Worm (Caenorhabditis elegans) whole organism, early embryonic: ENCODE measurements around the gene prx-14.

ENCODE experiments used
- B0310.2 ChIP-seq: sonication (generic microtip); optimal IDR thresholded peaks from 2 replicates; lab custom pipeline; 2016; ENCODE audit warnings: mild to moderate bottlenecking, missing genetic modification characterization, missing compliant biosample characterization
- F13C5.2 ChIP-seq: sonication (generic microtip); optimal IDR thresholded peaks from 2 replicates; lab custom pipeline; 2017; ENCODE audit warnings: mild to moderate bottlenecking, missing genetic modification characterization, inconsistent platforms, missing compliant biosample characterization
- aly-1 ChIP-seq: sonication (generic microtip); optimal IDR thresholded peaks from 2 replicates; lab custom pipeline; 2016; ENCODE audit warnings: missing genetic modification characterization, missing compliant biosample characterization
- ama-1 ChIP-seq: fragments of 150-350 bp; optimal IDR thresholded peaks from 2 replicates; lab custom pipeline; 2014
- ceh-13 ChIP-seq: fragments of 200-800 bp; sonication (Bioruptor generic); optimal IDR thresholded peaks from 2 replicates; lab custom pipeline; 2018; ENCODE audit warnings: mild to moderate bottlenecking, missing genetic modification characterization, missing compliant biosample characterization
- ceh-36 ChIP-seq: sonication (generic microtip); optimal IDR thresholded peaks from 2 replicates; lab custom pipeline; 2016; ENCODE audit warnings: missing genetic modification characterization, inconsistent platforms, missing compliant biosample characterization
- ets-7 ChIP-seq: sonication (generic microtip); optimal IDR thresholded peaks from 2 replicates; lab custom pipeline; 2016; ENCODE audit warnings: missing genotype, missing genetic modification characterization, missing compliant biosample characterization
- flt-1 ChIP-seq: fragments of 200-800 bp; sonication (Bioruptor generic); IDR thresholded peaks from 2 replicates; pipeline ENCODE4 v1.3.6; 2022; ENCODE audit warnings: missing genetic modification characterization, missing compliant biosample characterization
- hmbx-1 ChIP-seq: sonication (generic microtip); optimal IDR thresholded peaks from 2 replicates; lab custom pipeline; 2016; ENCODE audit warnings: mild to moderate bottlenecking, missing genetic modification characterization, missing compliant biosample characterization
- hmg-4 ChIP-seq: fragments of 200-800 bp; sonication (Bioruptor generic); optimal IDR thresholded peaks from 2 replicates; lab custom pipeline; 2018; ENCODE audit warnings: mild to moderate bottlenecking, missing genetic modification characterization, missing compliant biosample characterization
- hnd-1 ChIP-seq: sonication (generic microtip); optimal IDR thresholded peaks from 2 replicates; lab custom pipeline; 2016; ENCODE audit warnings: missing genetic modification characterization, missing compliant biosample characterization
- pes-1 ChIP-seq: fragments of 200-800 bp; sonication (Bioruptor generic); IDR thresholded peaks from 2 replicates; pipeline ENCODE4 v1.3.6; 2022; ENCODE audit warnings: missing genetic modification reagents, missing genetic modification characterization, missing compliant biosample characterization
- scrt-1 ChIP-seq: fragments of 200-800 bp; sonication (Bioruptor generic); IDR thresholded peaks from 2 replicates; pipeline ENCODE4 v1.3.6; 2022; ENCODE audit warnings: missing genetic modification characterization, missing compliant biosample characterization
- sea-1 ChIP-seq: fragments of 200-800 bp; sonication (Bioruptor generic); conservative IDR thresholded peaks from 2 replicates; pipeline ENCODE4 v1.3.6; 2022; ENCODE audit warnings: missing genetic modification characterization, missing compliant biosample characterization
- tbx-11 ChIP-seq: fragments of 200-800 bp; sonication (Bioruptor generic); IDR thresholded peaks from 2 replicates; pipeline ENCODE4 v1.3.6; 2022; ENCODE audit warnings: missing genetic modification characterization, missing compliant biosample characterization
- tbx-37 ChIP-seq: fragments of 200-800 bp; sonication (Bioruptor generic); conservative IDR thresholded peaks from 2 replicates; pipeline ENCODE4 v1.3.6; 2022; ENCODE audit warnings: missing genetic modification reagents, missing genetic modification characterization, missing compliant biosample characterization
- tra-4 ChIP-seq: sonication (generic microtip); optimal IDR thresholded peaks from 2 replicates; lab custom pipeline; 2017; ENCODE audit warnings: missing genetic modification characterization, missing compliant biosample characterization

The prx-14 gene

DNA sequence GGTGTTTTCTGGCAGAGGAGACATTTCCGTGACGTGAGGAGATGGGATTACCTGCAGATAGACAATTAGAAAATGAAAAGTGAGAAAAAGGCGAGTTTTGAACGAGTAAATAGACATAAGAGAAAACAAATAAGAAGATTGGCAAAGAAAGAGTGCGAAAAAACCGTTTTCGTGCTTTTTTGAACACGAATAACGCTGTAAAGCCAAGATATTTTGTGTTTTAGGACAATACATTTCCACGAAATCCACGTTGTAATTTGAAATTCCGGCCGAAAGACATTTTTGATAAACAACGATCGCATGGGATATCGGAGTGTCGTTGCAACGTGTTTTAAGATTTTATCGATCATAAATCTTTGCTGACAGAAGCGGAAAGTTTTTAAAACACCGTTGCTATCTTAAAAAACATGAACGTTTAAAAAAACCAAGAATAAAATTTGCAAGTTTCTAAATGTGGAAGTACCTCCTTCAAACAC, 27.9 kb downstream of the prx-14 start, which contains the start of gene adk-1:
Gene adk-1 (minus strand): TSS at position 51 of the 476 bp plus-strand sequence.
- TF ChIP-seq F13C5.2 (tag; lab: Kevin White, UChicago): no peak
- no peak for TF ChIP-seq ets-7 (tag; lab: Kevin White, UChicago)
- no peak for TF ChIP-seq sea-1 (GFP tag; lab: Robert Waterston, UW)
- no peak for TF ChIP-seq tbx-11

DNA sequence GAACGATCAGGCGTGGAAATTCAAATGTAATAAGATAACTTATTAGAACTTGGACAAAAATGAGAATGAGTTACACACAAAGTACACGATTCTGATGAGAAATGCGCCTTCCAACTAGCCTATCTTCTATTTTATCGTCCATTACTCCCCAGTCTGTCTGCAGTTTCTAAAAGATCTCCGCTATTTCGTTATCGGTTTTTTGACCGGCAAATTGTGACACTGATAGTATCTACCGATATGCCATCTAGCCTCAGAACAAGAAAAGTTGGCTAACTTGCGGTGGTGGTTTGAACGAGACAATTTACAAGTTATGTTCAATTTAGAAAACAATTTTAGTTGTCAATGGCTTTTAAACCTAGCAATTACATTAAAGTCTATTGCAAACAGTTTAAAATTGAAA, 28.6 kb downstream of the prx-14 start:
- TF ChIP-seq F13C5.2 (tag; lab: Kevin White, UChicago): no peak
- no peak for TF ChIP-seq ceh-13 (GFP tag; lab: Kevin White, UChicago)
- no peak for TF ChIP-seq tbx-11
- no peak for TF ChIP-seq flt-1 (GFP tag; lab: Robert Waterston, UW)
- no peak for TF ChIP-seq ama-1 (lab: Kevin White, UChicago)
- TF ChIP-seq aly-1 (tag; lab: Kevin White, UChicago): no peak
- no peak for TF ChIP-seq hmg-4 (GFP tag; lab: Kevin White, UChicago)
- no peak for TF ChIP-seq hmbx-1 (tag; lab: Kevin White, UChicago)
- TF ChIP-seq scrt-1: no peak

DNA sequence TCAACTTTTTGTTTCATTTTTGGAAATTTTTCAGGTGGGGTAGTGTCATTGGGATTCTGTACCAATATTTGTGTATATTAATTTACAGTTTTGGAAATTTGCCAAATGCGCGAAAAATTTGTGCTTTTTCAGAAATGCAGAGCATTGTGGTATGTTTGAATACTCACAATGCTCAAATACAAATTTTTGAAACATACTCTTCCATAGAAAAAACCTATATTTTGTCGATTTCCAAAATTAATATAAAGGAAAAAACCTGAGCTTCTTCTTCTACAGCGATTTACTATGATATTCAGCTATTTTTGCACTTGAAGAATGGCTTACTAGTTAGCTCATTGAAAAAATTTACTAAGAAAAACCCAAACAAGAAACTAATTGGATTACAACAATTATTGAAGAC, 30.0 kb downstream of the prx-14 start:
- no peak for TF ChIP-seq scrt-1
- TF ChIP-seq ets-7 (tag; lab: Kevin White, UChicago): no peak
- no peak for TF ChIP-seq hnd-1 (tag; lab: Kevin White, UChicago)
- TF ChIP-seq ama-1 (lab: Kevin White, UChicago): no peak
- no peak for TF ChIP-seq tra-4
- TF ChIP-seq F13C5.2 (tag; lab: Kevin White, UChicago): no peak
- TF ChIP-seq tbx-37: no peak
- TF ChIP-seq hmbx-1 (tag; lab: Kevin White, UChicago): no peak
- no peak for TF ChIP-seq ceh-13 (GFP tag; lab: Kevin White, UChicago)
- no peak for TF ChIP-seq sea-1 (GFP tag; lab: Robert Waterston, UW)
- TF ChIP-seq B0310.2 (tag; lab: Kevin White, UChicago): no peak
- no peak for TF ChIP-seq flt-1 (GFP tag; lab: Robert Waterston, UW)
- TF ChIP-seq hmg-4 (GFP tag; lab: Kevin White, UChicago): no peak
- no peak for TF ChIP-seq ceh-36
- no peak for TF ChIP-seq aly-1 (tag; lab: Kevin White, UChicago)
- TF ChIP-seq pes-1: no peak

DNA sequence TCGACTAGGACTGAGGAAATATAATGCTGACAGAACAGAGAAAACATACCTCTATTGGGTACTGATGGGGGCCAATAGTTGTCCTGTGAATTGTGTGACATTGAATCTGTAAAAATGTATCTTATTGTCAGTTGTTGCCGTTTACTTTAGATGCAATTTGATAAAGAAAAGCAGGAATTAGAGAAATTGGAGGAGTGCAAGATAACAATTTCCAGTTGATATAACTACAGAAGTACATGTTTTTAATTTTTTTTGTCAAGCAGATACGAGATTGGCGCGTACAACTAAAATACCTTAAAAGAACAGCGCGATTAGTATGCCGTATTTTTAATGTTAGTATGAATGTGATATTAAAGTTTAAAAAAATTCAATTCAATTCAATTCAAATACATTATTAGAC, 35.1 kb downstream of the prx-14 start, which contains the start of gene zip-6:
Gene zip-6 (minus strand): TSS at position 101 of the 400 bp plus-strand sequence.
- TF ChIP-seq pes-1 (no peak), F13C5.2 (tag; lab: Kevin White, UChicago) (no peak), B0310.2 (tag; lab: Kevin White, UChicago) (no peak), hmg-4 (GFP tag; lab: Kevin White, UChicago) (no peak), ama-1 (lab: Kevin White, UChicago) (no peak), ceh-36 (no peak), hmbx-1 (tag; lab: Kevin White, UChicago) (no peak), hnd-1 (tag; lab: Kevin White, UChicago) (no peak), tbx-11 (no peak), ceh-13 (GFP tag; lab: Kevin White, UChicago) (no peak), sea-1 (GFP tag; lab: Robert Waterston, UW) (no peak), aly-1 (tag; lab: Kevin White, UChicago) (no peak), scrt-1 (no peak), ets-7 (tag; lab: Kevin White, UChicago) (no peak), flt-1 (GFP tag; lab: Robert Waterston, UW) (no peak), tra-4 (no peak), tbx-37 (no peak)

DNA sequence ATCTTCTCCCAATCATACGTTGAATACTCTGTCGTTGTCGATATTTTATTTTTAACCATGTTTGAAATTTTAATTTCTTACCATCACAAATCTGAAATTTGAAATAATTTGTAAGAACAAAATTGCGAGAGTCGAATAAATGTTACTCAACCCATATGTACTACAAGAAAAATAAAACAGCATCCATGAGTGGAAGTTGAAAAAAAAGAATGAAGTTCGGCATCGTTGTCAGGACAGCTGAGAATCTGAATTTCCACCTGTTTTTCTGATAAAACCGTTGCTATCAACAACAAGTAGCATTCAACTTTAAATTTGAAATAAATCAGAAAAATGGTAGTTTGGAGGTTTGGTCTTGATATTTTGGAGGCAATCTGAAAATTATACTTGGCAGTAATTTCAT, 40.9 kb downstream of the prx-14 start, which contains the start of gene C29F4.3:
Gene C29F4.3 (minus strand): TSS at position 101 of the 400 bp plus-strand sequence.
- TF ChIP-seq tbx-11: no peak
- TF ChIP-seq tra-4: no peak
- no peak for TF ChIP-seq ama-1 (lab: Kevin White, UChicago)
- TF ChIP-seq ceh-36: no peak
- no peak for TF ChIP-seq flt-1 (GFP tag; lab: Robert Waterston, UW)
- no peak for TF ChIP-seq hmg-4 (GFP tag; lab: Kevin White, UChicago)
- TF ChIP-seq hnd-1 (tag; lab: Kevin White, UChicago): no peak
- TF ChIP-seq pes-1: no peak

DNA sequence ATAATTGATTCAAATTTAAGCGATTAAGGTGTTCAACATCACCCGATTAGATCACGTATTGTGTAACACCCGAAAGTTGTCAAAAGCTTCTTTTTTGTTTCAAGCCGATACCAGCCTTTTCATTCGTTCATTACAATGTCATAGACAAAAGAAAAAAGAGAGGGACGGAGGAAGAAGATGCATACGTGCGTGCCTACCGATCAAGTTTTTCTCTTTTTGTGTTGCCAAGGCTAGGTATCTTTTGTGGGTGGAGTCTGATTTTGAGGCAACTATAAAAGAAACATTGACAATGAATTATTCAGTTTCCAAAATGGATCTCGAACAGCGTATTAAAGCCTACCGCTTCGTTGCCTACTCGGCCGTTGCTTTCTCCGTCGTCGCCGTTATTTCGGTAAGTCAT, 42.3 kb downstream of the prx-14 start, which contains the start of gene col-125:
Gene col-125 (plus strand): TSS at position 301 of the 400 bp plus-strand sequence.
- no peak for TF ChIP-seq ama-1 (lab: Kevin White, UChicago)
- no peak for TF ChIP-seq ets-7 (tag; lab: Kevin White, UChicago)
- TF ChIP-seq tra-4: no peak
- TF ChIP-seq ceh-36: no peak
- TF ChIP-seq sea-1 (GFP tag; lab: Robert Waterston, UW): no peak
- TF ChIP-seq F13C5.2 (tag; lab: Kevin White, UChicago): no peak
- no peak for TF ChIP-seq hmbx-1 (tag; lab: Kevin White, UChicago)
- TF ChIP-seq aly-1 (tag; lab: Kevin White, UChicago): no peak
- no peak for TF ChIP-seq scrt-1
- no peak for TF ChIP-seq tbx-37
- no peak for TF ChIP-seq ceh-13 (GFP tag; lab: Kevin White, UChicago)
- TF ChIP-seq hmg-4 (GFP tag; lab: Kevin White, UChicago): no peak

DNA sequence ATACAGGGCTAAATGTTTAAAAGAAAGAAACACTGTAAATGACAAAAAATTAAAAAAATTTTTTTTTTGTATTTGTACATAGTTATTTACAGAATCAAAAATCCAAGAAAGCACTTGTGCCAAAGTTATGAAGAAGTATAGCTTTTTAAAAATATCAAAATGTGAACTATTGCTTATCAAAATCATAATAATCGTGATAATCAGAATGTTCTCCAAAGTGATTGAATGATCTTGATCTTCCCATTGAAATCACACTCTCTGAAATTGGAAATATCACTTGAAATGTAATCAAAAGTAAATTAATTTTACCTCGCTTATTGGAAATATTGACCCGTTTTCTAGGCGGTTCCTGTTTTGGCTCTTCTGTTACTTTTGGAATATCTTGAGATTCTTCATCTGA, 43.6 kb downstream of the prx-14 start:
- no peak for TF ChIP-seq F13C5.2 (tag; lab: Kevin White, UChicago)
- no peak for TF ChIP-seq pes-1
- no peak for TF ChIP-seq ama-1 (lab: Kevin White, UChicago)
- no peak for TF ChIP-seq ceh-36
- TF ChIP-seq scrt-1: no peak
- TF ChIP-seq hnd-1 (tag; lab: Kevin White, UChicago): no peak
- no peak for TF ChIP-seq B0310.2 (tag; lab: Kevin White, UChicago)
- TF ChIP-seq aly-1 (tag; lab: Kevin White, UChicago): no peak
- TF ChIP-seq ceh-13 (GFP tag; lab: Kevin White, UChicago): no peak
- no peak for TF ChIP-seq hmbx-1 (tag; lab: Kevin White, UChicago)
- no peak for TF ChIP-seq ets-7 (tag; lab: Kevin White, UChicago)
- no peak for TF ChIP-seq tbx-37
- TF ChIP-seq tbx-11: no peak
